Worm (Caenorhabditis elegans): ENCODE results near the gene sra-6.

ce11 chrII:9507181-9507580 is 43.4 kb downstream of the sra-6 start, which contains the start of gene gcy-3:
- TF ChIP-seq nhr-2 (tag; optimal IDR thresholded peaks at IDR 0.05), result no peak
- no peak for TF ChIP-seq cnd-1 (tag; optimal IDR thresholded peaks at IDR 0.05)
- no peak for TF ChIP-seq lin-13 (tag; optimal IDR thresholded peaks at IDR 0.05)
- no peak for TF ChIP-seq unc-39 (tag; optimal IDR thresholded peaks at IDR 0.05)
